Worm (Caenorhabditis elegans): Measurements from ENCODE around the gene scyl-1.

DNA sequence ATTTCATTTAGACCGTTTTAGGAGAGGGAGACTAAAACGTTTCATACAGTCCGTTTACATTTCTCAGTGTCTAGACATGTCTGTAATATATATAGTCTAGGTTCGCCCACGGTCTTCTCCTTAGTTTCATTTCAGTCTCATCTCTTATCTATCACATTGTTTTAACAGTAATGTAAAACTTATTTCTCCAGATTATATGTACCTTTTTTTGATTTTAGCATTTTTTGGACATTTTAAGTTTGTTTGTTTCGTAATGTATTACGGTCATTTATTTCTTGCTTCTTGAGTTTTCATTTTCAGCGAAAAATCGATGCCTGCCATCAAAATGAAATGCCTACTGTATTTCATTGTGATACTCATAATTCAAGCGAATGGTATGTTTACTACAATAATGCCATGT, 27.7 kb downstream of the scyl-1 start, which contains the start of gene F15B9.6:
- TF ChIP-seq nhr-77 (tag; optimal IDR thresholded peaks at IDR 0.05) (no peak), R02D3.7 (tag; optimal IDR thresholded peaks at IDR 0.05) (no peak), pha-4 (GFP tag; IDR thresholded peaks at IDR 0.05) (no peak), pha-4 (tag; optimal IDR thresholded peaks at IDR 0.05) (no peak), jun-1 (tag; optimal IDR thresholded peaks at IDR 0.05) (no peak), ceh-32 (tag; optimal IDR thresholded peaks at IDR 0.05; ENCODE audit: poor library complexity) (no peak), mep-1 (tag; optimal IDR thresholded peaks at IDR 0.05) (no peak), pqm-1 (tag; optimal IDR thresholded peaks at IDR 0.05) (no peak), zag-1 (tag; optimal IDR thresholded peaks at IDR 0.05) (no peak)

All from whole organism, L4 larva.